Worm (Caenorhabditis elegans) whole organism, L4 larva: ENCODE data around the gene tbx-38.
"Not testable (repeated sequence)": the region's sequence is repeated elsewhere in the genome, so short reads cannot be mapped to it uniquely, and the experiment has no call there.

ENCODE experiments used
- D1046.2 ChIP-seq: fragments of 200-800 bp; sonication (Bioruptor generic); IDR thresholded peaks from 2 replicates; pipeline ENCODE4 v1.3.6; 2022; ENCODE audit warnings: missing genetic modification characterization, missing compliant biosample characterization
- F10B5.3 ChIP-seq: sonication (generic microtip); optimal IDR thresholded peaks from 2 replicates; lab custom pipeline; 2016; ENCODE audit warnings: mild to moderate bottlenecking, missing genetic modification characterization, missing compliant biosample characterization
- F37D6.2 ChIP-seq: sonication (generic microtip); optimal IDR thresholded peaks from 2 replicates; lab custom pipeline; 2016; ENCODE audit warnings: mild to moderate bottlenecking, missing genetic modification characterization, missing compliant biosample characterization
- F44E2.7 ChIP-seq: fragments of 200-800 bp; sonication (Bioruptor generic); IDR thresholded peaks from 2 replicates; pipeline ENCODE4 v2.1.2; 2022; ENCODE audit warnings: missing genetic modification characterization, missing compliant biosample characterization
- Y48G9A.11 ChIP-seq: fragments of 200-800 bp; sonication (Bioruptor generic); IDR thresholded peaks from 2 replicates; pipeline ENCODE4 v1.3.6; 2022; ENCODE audit warnings: missing genetic modification reagents, missing genetic modification characterization, missing compliant biosample characterization
- Y5F2A.4 ChIP-seq: fragments of 200-800 bp; sonication (Bioruptor generic); optimal IDR thresholded peaks from 2 replicates; lab custom pipeline; 2018; ENCODE audit warnings: mild to moderate bottlenecking, missing genetic modification characterization, missing compliant biosample characterization
- aha-1 ChIP-seq: fragments of 150-350 bp; peaks from one replicate; lab custom pipeline; 2014; ENCODE audit warnings: missing biosample characterization, missing genetic modification characterization
- ceh-20 ChIP-seq: fragments of 200-800 bp; sonication (Bioruptor generic); IDR thresholded peaks from 2 replicates; pipeline ENCODE4 v1.3.6; 2022; ENCODE audit warnings: missing genetic modification reagents, missing genetic modification characterization, missing compliant biosample characterization
- ceh-44 ChIP-seq: fragments of 200-800 bp; sonication (Bioruptor generic); IDR thresholded peaks from 2 replicates; pipeline ENCODE4 v1.3.6; 2022; ENCODE audit warnings: missing genetic modification reagents, missing genetic modification characterization, missing compliant biosample characterization
- ctbp-1 ChIP-seq: fragments of 200-800 bp; sonication (Bioruptor generic); IDR thresholded peaks from 2 replicates; pipeline ENCODE4 v1.3.6; 2022; ENCODE audit warnings: missing genetic modification reagents, missing genetic modification characterization, missing compliant biosample characterization
- dmd-6 ChIP-seq: fragments of 200-800 bp; sonication (Bioruptor generic); IDR thresholded peaks from 2 replicates; pipeline ENCODE4 v1.3.6; 2022; ENCODE audit warnings: missing genetic modification reagents, missing genetic modification characterization, missing compliant biosample characterization
- dmd-8 ChIP-seq: fragments of 200-800 bp; sonication (Bioruptor generic); IDR thresholded peaks from 2 replicates; pipeline ENCODE4 v1.3.6; 2022; ENCODE audit warnings: missing genetic modification characterization, missing compliant biosample characterization
- dmd-9 ChIP-seq: fragments of 200-800 bp; sonication (Bioruptor generic); IDR thresholded peaks from 2 replicates; pipeline ENCODE4 v1.3.6; 2022; ENCODE audit warnings: missing genetic modification reagents, missing genetic modification characterization, missing compliant biosample characterization
- gei-8 ChIP-seq: fragments of 200-800 bp; sonication (Bioruptor generic); optimal IDR thresholded peaks from 2 replicates; lab custom pipeline; 2018; ENCODE audit warnings: mild to moderate bottlenecking, missing genetic modification characterization, missing compliant biosample characterization
- hif-1 ChIP-seq, 2 experiments: sonication (generic microtip); optimal IDR thresholded peaks; 2 replicates each; lab custom pipeline; 2016 to 2017; ENCODE audit warnings: missing compliant biosample characterization in 2 of 2, missing genetic modification characterization in 2 of 2, missing genetic modification reagents in 2 of 2, missing genotype in 2 of 2, mild to moderate bottlenecking in 1 of 2
- hmg-1.1 ChIP-seq: fragments of 200-800 bp; sonication (Bioruptor generic); IDR thresholded peaks from 2 replicates; pipeline ENCODE4 v1.3.6; 2022; ENCODE audit warnings: missing genetic modification reagents, missing genetic modification characterization, missing compliant biosample characterization
- lim-7 ChIP-seq: fragments of 200-800 bp; sonication (Bioruptor generic); IDR thresholded peaks from 2 replicates; pipeline ENCODE4 v1.3.6; 2022; ENCODE audit warnings: missing genetic modification characterization, missing compliant biosample characterization
- lin-29 ChIP-seq: fragments of 200-800 bp; sonication (Bioruptor generic); IDR thresholded peaks from 2 replicates; pipeline ENCODE4 v1.3.6; 2022; ENCODE audit warnings: missing genetic modification reagents, missing genetic modification characterization, missing compliant biosample characterization
- lin-38 ChIP-seq: fragments of 200-800 bp; sonication (Bioruptor generic); IDR thresholded peaks from 2 replicates; pipeline ENCODE4 v1.3.6; 2022; ENCODE audit warnings: missing genetic modification reagents, missing genetic modification characterization, missing compliant biosample characterization
- madf-9 ChIP-seq: fragments of 200-800 bp; sonication (Bioruptor generic); conservative IDR thresholded peaks from 2 replicates; pipeline ENCODE4 v1.3.6; 2022; ENCODE audit warnings: missing genetic modification reagents, missing genetic modification characterization, missing compliant biosample characterization
- mdt-29 ChIP-seq: fragments of 200-800 bp; sonication (Bioruptor generic); IDR thresholded peaks from 2 replicates; pipeline ENCODE4 v1.3.6; 2022; ENCODE audit warnings: missing genetic modification reagents, missing genetic modification characterization, missing compliant biosample characterization
- mep-1 ChIP-seq: fragments of 150-350 bp; sonication (generic microtip); optimal IDR thresholded peaks from 3 replicates; lab custom pipeline; 2014; ENCODE audit warnings: missing biosample characterization, missing genetic modification characterization
- mes-2 ChIP-seq: sonication (generic microtip); optimal IDR thresholded peaks from 2 replicates; lab custom pipeline; 2016; ENCODE audit warnings: missing genotype, mild to moderate bottlenecking, missing genetic modification characterization, missing compliant biosample characterization; ENCODE audit not compliant: poor library complexity, severe bottlenecking
- mxl-2 ChIP-seq: fragments of 200-800 bp; sonication (Bioruptor generic); conservative IDR thresholded peaks from 2 replicates; pipeline ENCODE4 v1.3.6; 2022; ENCODE audit warnings: missing genetic modification reagents, missing genetic modification characterization, missing compliant biosample characterization
- nhr-102 ChIP-seq: sonication (generic microtip); optimal IDR thresholded peaks from 2 replicates; lab custom pipeline; 2016; ENCODE audit warnings: mild to moderate bottlenecking, missing genetic modification characterization, moderate library complexity, missing compliant biosample characterization
- nhr-111 ChIP-seq: fragments of 200-800 bp; sonication (Bioruptor generic); optimal IDR thresholded peaks from 2 replicates; lab custom pipeline; 2018; ENCODE audit warnings: mild to moderate bottlenecking, missing genetic modification characterization, missing compliant biosample characterization
- nhr-28 ChIP-seq: fragments of 150-350 bp; optimal IDR thresholded peaks from 2 replicates; lab custom pipeline; 2014; ENCODE audit warnings: missing biosample characterization, missing genetic modification characterization
- nhr-41 ChIP-seq: fragments of 200-800 bp; sonication (Bioruptor generic); IDR thresholded peaks from 2 replicates; pipeline ENCODE4 v1.3.6; 2022; ENCODE audit warnings: missing genetic modification reagents, missing genetic modification characterization, missing compliant biosample characterization
- nhr-48 ChIP-seq: sonication (generic microtip); optimal IDR thresholded peaks from 2 replicates; lab custom pipeline; 2016; ENCODE audit warnings: mild to moderate bottlenecking, missing genetic modification characterization, missing compliant biosample characterization
- pha-4 ChIP-seq, 2 experiments: fragments of 150-350 bp in 1 of 2; fragments of 200-800 bp in 1 of 2; sonication (Bioruptor generic) in 1 of 2; IDR thresholded peaks in 1 of 2; optimal IDR thresholded peaks in 1 of 2; 2 replicates each; pipeline versions ENCODE4 v1.3.6 to Lab custom; 2014 to 2022; ENCODE audit warnings: missing genetic modification characterization in 2 of 2, missing genetic modification reagents in 2 of 2, missing biosample characterization in 1 of 2, missing compliant biosample characterization in 1 of 2
- rbr-2 ChIP-seq: sonication (generic microtip); optimal IDR thresholded peaks from 2 replicates; lab custom pipeline; 2016; ENCODE audit warnings: missing genotype, missing genetic modification characterization, missing compliant biosample characterization
- saeg-2 ChIP-seq: fragments of 200-800 bp; sonication (Bioruptor generic); IDR thresholded peaks from 2 replicates; pipeline ENCODE4 v1.3.6; 2022; ENCODE audit warnings: missing genetic modification reagents, missing genetic modification characterization, missing compliant biosample characterization
- set-16 ChIP-seq: fragments of 200-800 bp; sonication (Bioruptor generic); IDR thresholded peaks from 2 replicates; pipeline ENCODE4 v1.3.6; 2022; ENCODE audit warnings: missing genetic modification reagents, missing genetic modification characterization, missing compliant biosample characterization
- snpc-1.2 ChIP-seq: fragments of 200-800 bp; sonication (Bioruptor generic); IDR thresholded peaks from 2 replicates; pipeline ENCODE4 v1.3.6; 2022; ENCODE audit warnings: missing genetic modification reagents, missing genetic modification characterization, missing compliant biosample characterization
- vab-7 ChIP-seq: fragments of 200-800 bp; sonication (Bioruptor generic); IDR thresholded peaks from 2 replicates; pipeline ENCODE4 v1.3.6; 2022; ENCODE audit warnings: missing genetic modification reagents, missing genetic modification characterization, missing compliant biosample characterization
- zfp-3 ChIP-seq: fragments of 200-800 bp; sonication (Bioruptor generic); conservative IDR thresholded peaks from 2 replicates; pipeline ENCODE4 v1.3.6; 2022; ENCODE audit warnings: missing genetic modification reagents, missing genetic modification characterization, missing compliant biosample characterization
- zip-11 ChIP-seq: fragments of 200-800 bp; sonication (Bioruptor generic); IDR thresholded peaks from 2 replicates; pipeline ENCODE4 v1.3.6; 2022; ENCODE audit warnings: missing genetic modification characterization, missing compliant biosample characterization

tbx-38 gene

DNA sequence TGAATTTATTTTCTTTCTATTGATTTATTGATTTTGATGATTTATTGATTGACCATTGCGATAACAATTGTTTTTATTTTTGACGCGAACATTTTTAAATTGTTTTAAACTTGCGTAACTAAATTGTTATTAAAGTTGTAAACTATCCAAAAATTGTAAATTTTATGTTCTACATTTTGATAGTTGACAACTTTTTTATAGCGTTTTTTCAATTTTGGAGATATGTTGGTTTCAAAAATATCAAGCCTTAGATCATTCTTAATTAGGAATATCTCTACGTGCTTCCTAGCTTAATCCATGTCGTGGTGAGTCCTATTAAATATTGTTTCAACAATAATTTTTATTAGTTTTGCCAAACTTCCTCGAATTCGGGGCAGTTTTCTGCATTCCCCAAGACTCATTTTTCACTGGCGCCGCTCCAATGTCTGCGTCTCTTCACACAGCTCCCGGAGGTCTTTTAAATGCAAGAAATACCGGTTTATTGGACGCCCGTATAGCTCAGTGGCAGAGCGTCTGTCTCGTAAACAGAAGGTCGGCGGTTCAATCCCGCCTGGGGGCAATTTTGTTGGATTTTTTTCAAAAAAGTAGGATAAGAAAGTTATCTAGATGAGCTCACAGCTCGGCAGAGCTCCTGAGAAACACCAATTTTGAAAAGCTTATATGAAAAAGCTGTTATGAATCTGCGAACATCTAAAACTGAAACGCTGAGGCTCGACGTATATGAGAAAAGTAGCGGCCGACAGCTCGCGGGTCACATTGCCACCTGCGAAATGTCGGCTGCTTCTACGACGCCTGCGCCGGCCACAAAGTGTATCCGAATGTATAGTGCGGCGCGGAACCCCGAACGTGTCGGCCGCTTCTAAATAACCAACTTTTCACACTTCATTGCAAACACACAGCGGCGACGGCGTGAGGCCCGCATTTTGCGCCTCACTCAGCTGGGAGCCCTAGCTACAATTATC is 6.7 kb upstream of the tbx-38 start, which contains the start of gene C24H11.2 (continued):
- TF ChIP-seq madf-9 (GFP tag; lab: Robert Waterston, UW): peak; percentile 88
- TF ChIP-seq lim-7 (GFP tag; lab: Robert Waterston, UW): peak; percentile 92
- peak; percentile 65 for TF ChIP-seq dmd-6
- TF ChIP-seq ctbp-1 (GFP tag; lab: Robert Waterston, UW): peak; percentile 80
- TF ChIP-seq nhr-48 (tag; lab: Kevin White, UChicago): peak; percentile 17
- peak; percentile 60; the same call in 1 of the 2 replicates for TF ChIP-seq zfp-3 (GFP tag; lab: Robert Waterston, UW)
- peak; percentile 58 for TF ChIP-seq Y5F2A.4 (GFP tag; lab: Kevin White, UChicago)
- TF ChIP-seq Y48G9A.11 (GFP tag; lab: Robert Waterston, UW): peak; percentile 47; the same call in 1 of the 2 replicates
- TF ChIP-seq F44E2.7: 0 out of 2 replicates have a peak, but pooled peaks have one; percentile 46
- TF ChIP-seq nhr-28 (tag; lab: Kevin White, UChicago): peak; percentile 1
- peak; percentile 61 for TF ChIP-seq aha-1 (tag; lab: Kevin White, UChicago)
- TF ChIP-seq snpc-1.2 (GFP tag; lab: Robert Waterston, UW): peak; percentile 79
- TF ChIP-seq gei-8 (GFP tag; lab: Kevin White, UChicago): peak; percentile 30
- TF ChIP-seq hmg-1.1 (GFP tag; lab: Robert Waterston, UW): peak; percentile 85
- TF ChIP-seq zip-11 (GFP tag; lab: Robert Waterston, UW): peak; percentile 50; the same call in 1 of the 2 replicates
- peak; percentile 65 for TF ChIP-seq lin-29 (GFP tag; lab: Robert Waterston, UW)
- TF ChIP-seq lin-38 (GFP tag; lab: Robert Waterston, UW): peak; percentile 83
- peak; percentile 76; the same call in 1 of the 2 replicates for TF ChIP-seq saeg-2 (GFP tag; lab: Robert Waterston, UW)
- peak; percentile 44 for TF ChIP-seq F10B5.3 (tag; lab: Kevin White, UChicago)
- peak; percentile 90 for TF ChIP-seq D1046.2 (GFP tag; lab: Robert Waterston, UW)
- TF ChIP-seq ceh-44 (GFP tag; lab: Robert Waterston, UW): peak; percentile 65; the same call in 1 of the 2 replicates
- 0 out of 2 replicates have a peak, but pooled peaks have one; percentile 21 for TF ChIP-seq mdt-29 (GFP tag; lab: Robert Waterston, UW)
- peak; percentile 53 for TF ChIP-seq set-16 (GFP tag; lab: Robert Waterston, UW)
- peak; percentile 59 for TF ChIP-seq nhr-102 (tag; lab: Kevin White, UChicago)
- TF ChIP-seq mep-1 (tag; lab: Kevin White, UChicago): peak; percentile 54
- TF ChIP-seq nhr-41 (GFP tag; lab: Robert Waterston, UW): peak; percentile 80
- peak in 1 of 2 experiments; percentile 34 for TF ChIP-seq hif-1 (tag; optimal IDR thresholded peaks at IDR 0.05; lab: Kevin White, UChicago)
- peak; percentile 69 for TF ChIP-seq nhr-111 (GFP tag; lab: Kevin White, UChicago)
- peak; percentile 75 for TF ChIP-seq mxl-2
- TF ChIP-seq rbr-2 (tag; lab: Kevin White, UChicago): peak; percentile 68
- peak; percentile 76 for TF ChIP-seq mes-2
- peak; percentile 77 for TF ChIP-seq vab-7 (GFP tag; lab: Robert Waterston, UW)
- peak; percentile 91 for TF ChIP-seq pha-4 (GFP tag; IDR thresholded peaks at IDR 0.05; lab: Robert Waterston, UW)
- TF ChIP-seq pha-4 (tag; optimal IDR thresholded peaks at IDR 0.05; lab: Kevin White, UChicago): not testable (repeated sequence)
- peak; percentile 62; the same call in 1 of the 2 replicates for TF ChIP-seq ceh-20 (GFP tag; lab: Robert Waterston, UW)
- peak; percentile 94 for TF ChIP-seq dmd-8
- TF ChIP-seq dmd-9: peak; percentile 60
- peak; percentile 61 for TF ChIP-seq F37D6.2 (tag; lab: Kevin White, UChicago)
